Fruit fly (Drosophila melanogaster): ENCODE data around the gene CG1394.

CG1394 gene

DNA sequence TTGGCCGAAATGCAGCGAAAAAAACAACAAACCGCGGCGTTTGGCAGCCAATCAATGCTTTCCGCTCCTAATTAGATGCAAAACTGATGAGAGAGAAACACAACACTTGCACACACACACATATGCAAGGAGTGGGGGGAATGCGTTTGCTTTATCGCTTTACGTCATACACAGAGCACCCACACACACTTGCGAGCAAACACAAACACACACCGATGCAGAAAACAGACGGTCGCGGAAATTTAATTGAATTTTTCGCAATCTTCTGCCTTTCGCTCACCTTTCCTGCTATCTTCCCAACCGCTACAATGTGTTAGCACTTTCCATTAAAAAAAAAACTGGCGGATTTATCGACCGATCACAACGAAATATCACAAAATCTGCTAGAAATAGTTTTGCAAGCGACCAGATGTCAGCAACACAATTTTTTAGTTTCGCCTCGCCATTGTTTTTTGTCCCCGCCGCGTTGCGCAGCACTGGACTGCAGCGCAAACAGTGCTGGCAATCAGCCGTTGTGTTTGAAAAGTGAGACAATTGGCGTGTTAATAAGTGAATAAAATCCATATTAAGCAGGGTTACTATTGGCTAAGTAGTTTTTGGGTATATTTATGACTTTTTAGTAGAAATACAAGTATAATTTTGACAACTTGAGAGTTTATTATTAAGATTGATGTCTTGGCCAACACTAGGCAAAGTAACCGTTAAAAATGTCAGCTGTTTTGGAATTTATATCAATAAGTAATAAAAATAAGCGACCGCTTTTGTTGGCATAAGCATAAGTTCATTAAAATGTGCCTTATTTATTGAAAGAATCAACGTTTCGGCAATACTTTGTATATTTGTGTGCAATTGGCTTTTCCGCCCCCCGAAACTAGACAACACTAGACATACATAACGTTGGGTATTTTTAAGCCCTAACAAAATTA is 33.6 kb downstream of the CG1394 start, which contains the start of gene Klp10A (continued):
- TF ChIP-seq CG32772 (GFP tag; IDR thresholded peaks at IDR 0.05) (no peak), CG11560 (tag; IDR thresholded peaks at IDR 0.05) (no peak), CG11398 (GFP tag; optimal IDR thresholded peaks at IDR 0.05) (no peak), phol (tag; optimal IDR thresholded peaks at IDR 0.05) (peak; percentile 93), Abd-B (GFP tag; optimal IDR thresholded peaks at IDR 0.05) (no peak), CG3847 (GFP tag; IDR thresholded peaks at IDR 0.05) (0 out of 2 replicates have a peak, but pooled peaks have one; percentile 12), D19A (tag; optimal IDR thresholded peaks at IDR 0.05) (no peak), maf-S (GFP tag; optimal IDR thresholded peaks at IDR 0.05) (peak; percentile 5), CG5180 (GFP tag; optimal IDR thresholded peaks at IDR 0.05) (no peak), CG10147 (GFP tag; optimal IDR thresholded peaks at IDR 0.05) (no peak), CG6813 (GFP tag; optimal IDR thresholded peaks at IDR 0.05) (no peak), ERR (GFP tag; optimal IDR thresholded peaks at IDR 0.05) (no peak), hkb (optimal IDR thresholded peaks at IDR 0.05) (no peak), hkb (GFP tag; IDR thresholded peaks at IDR 0.05) (no peak), CG15073 (GFP tag; optimal IDR thresholded peaks at IDR 0.05) (no peak), HLHmδ (GFP tag; optimal IDR thresholded peaks at IDR 0.05) (no peak), CG18011 (GFP tag; optimal IDR thresholded peaks at IDR 0.05) (no peak), unc-4 (GFP tag; IDR thresholded peaks at IDR 0.05; ENCODE audit: partially characterized antibody) (no peak), bbx (GFP tag; IDR thresholded peaks at IDR 0.05; ENCODE audit: partially characterized antibody) (no peak), NC2β (GFP tag; optimal IDR thresholded peaks at IDR 0.05) (no peak), Side (GFP tag; optimal IDR thresholded peaks at IDR 0.05) (peak; percentile 18), zfh1 (GFP tag; IDR thresholded peaks at IDR 0.05) (no peak), gce (GFP tag; IDR thresholded peaks at IDR 0.05) (no peak), CG9727 (GFP tag; optimal IDR thresholded peaks at IDR 0.05) (peak; percentile 16), mirr (GFP tag; optimal IDR thresholded peaks at IDR 0.05) (no peak), Usf (GFP tag; optimal IDR thresholded peaks at IDR 0.05) (no peak), CG14050 (GFP tag; IDR thresholded peaks at IDR 0.05) (no peak), CG14667 (GFP tag; IDR thresholded peaks at IDR 0.05) (no peak), BEAF-32 (GFP tag; optimal IDR thresholded peaks at IDR 0.05) (no peak), HHEX (GFP tag; optimal IDR thresholded peaks at IDR 0.05) (peak; percentile 7), stc (GFP tag; IDR thresholded peaks at IDR 0.05) (no peak), CG11696 (GFP tag; IDR thresholded peaks at IDR 0.05) (no peak), dysf (GFP tag; IDR thresholded peaks at IDR 0.05) (no peak), kah (GFP tag; optimal IDR thresholded peaks at IDR 0.05) (no peak), CG18476 (GFP tag; optimal IDR thresholded peaks at IDR 0.05) (no peak), insv (GFP tag; optimal IDR thresholded peaks at IDR 0.05) (no peak), E2f1 (GFP tag; IDR thresholded peaks at IDR 0.05) (no peak), Nf-YB (GFP tag; optimal IDR thresholded peaks at IDR 0.05) (no peak), vnd (GFP tag; IDR thresholded peaks at IDR 0.05; ENCODE audit: partially characterized antibody) (no peak), ato (GFP tag; IDR thresholded peaks at IDR 0.05; ENCODE audit: partially characterized antibody) (no peak), Poxn (GFP tag; IDR thresholded peaks at IDR 0.05) (no peak), pb (GFP tag; optimal IDR thresholded peaks at IDR 0.05) (no peak), CG4820 (GFP tag; optimal IDR thresholded peaks at IDR 0.05) (no peak), CG8290 (GFP tag; optimal IDR thresholded peaks at IDR 0.05) (no peak), CG8290 (tag; optimal IDR thresholded peaks at IDR 0.05) (no peak), Gug (GFP tag; IDR thresholded peaks at IDR 0.05) (no peak), odd (GFP tag; optimal IDR thresholded peaks at IDR 0.05) (no peak), CG7786 (GFP tag; optimal IDR thresholded peaks at IDR 0.05) (no peak), run (tag; optimal IDR thresholded peaks at IDR 0.05) (no peak), ken (GFP tag; IDR thresholded peaks at IDR 0.05) (no peak)
